Worm (Caenorhabditis elegans) whole organism, L3 larva: ENCODE measurements around the gene F08C6.18.

Source experiments
- aly-2 ChIP-seq: fragments of 150-350 bp; optimal IDR thresholded peaks from 2 replicates; lab custom pipeline; 2014; ENCODE audit warnings: missing biosample characterization, missing genetic modification characterization
- ama-1 ChIP-seq: fragments of 150-350 bp; optimal IDR thresholded peaks from 2 replicates; lab custom pipeline; 2018
- elt-3 ChIP-seq, 3 experiments: fragments of 150-350 bp in 1 of 3; sonication (generic microtip) in 2 of 3; optimal IDR thresholded peaks; 2 replicates in 2 of 3; 4 replicates in 1 of 3; lab custom pipeline; 2014 to 2017; ENCODE audit warnings: missing biosample characterization in 3 of 3, missing genetic modification characterization in 3 of 3
- fkh-10 ChIP-seq: sonication (generic microtip); optimal IDR thresholded peaks from 2 replicates; lab custom pipeline; 2017; ENCODE audit warnings: missing biosample characterization, missing genetic modification reagents, missing genetic modification characterization
- lin-15B ChIP-seq: fragments of 150-350 bp; optimal IDR thresholded peaks from 2 replicates; lab custom pipeline; 2014; ENCODE audit warnings: missing biosample characterization, missing genetic modification characterization
- nhr-11 ChIP-seq: fragments of 150-350 bp; optimal IDR thresholded peaks from 2 replicates; lab custom pipeline; 2014; ENCODE audit warnings: missing biosample characterization, missing genetic modification characterization
- skn-1 ChIP-seq: fragments of 150-350 bp; optimal IDR thresholded peaks from 2 replicates; lab custom pipeline; 2014; ENCODE audit warnings: missing biosample characterization, missing genetic modification characterization
- tbx-2 ChIP-seq: sonication (generic microtip); optimal IDR thresholded peaks from 2 replicates; lab custom pipeline; 2016; ENCODE audit warnings: mild to moderate bottlenecking, missing genetic modification characterization, missing compliant biosample characterization

DNA sequence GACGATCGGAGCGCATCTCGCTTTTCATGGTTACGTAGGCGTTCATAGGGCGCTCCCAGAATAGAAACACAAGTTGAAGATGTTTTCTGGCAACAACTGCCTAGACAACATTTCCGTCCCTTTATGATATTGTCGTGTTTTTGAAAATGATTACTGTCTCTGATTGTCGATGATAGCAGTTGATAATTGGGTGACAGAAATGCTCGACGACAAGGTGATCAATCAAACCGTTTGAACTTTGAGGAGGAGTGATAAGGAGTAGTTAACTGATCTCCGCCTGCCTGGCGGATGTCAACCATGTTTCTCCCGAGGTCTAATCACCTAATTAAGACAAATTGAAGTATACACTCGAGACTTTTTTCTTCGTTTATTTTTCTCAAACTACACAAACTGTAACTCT lies 10.5 kb upstream of the F08C6.18 start:
- TF ChIP-seq aly-2: no peak
- TF ChIP-seq nhr-11 (tag; lab: Kevin White, UChicago): no peak
- TF ChIP-seq fkh-10 (GFP tag; lab: Kevin White, UChicago): no peak
- no peak for TF ChIP-seq tbx-2 (tag; lab: Kevin White, UChicago)
- no peak for TF ChIP-seq lin-15B
- no peak for TF ChIP-seq elt-3 (tag; optimal IDR thresholded peaks at IDR 0.05; lab: Kevin White, UChicago)
- no peak for TF ChIP-seq ama-1 (lab: Kevin White, UChicago)
- no peak for TF ChIP-seq skn-1 (tag; lab: Kevin White, UChicago)
